Worm (Caenorhabditis elegans): Measurements from ENCODE around the gene K09C4.9.

K09C4.9 gene

DNA sequence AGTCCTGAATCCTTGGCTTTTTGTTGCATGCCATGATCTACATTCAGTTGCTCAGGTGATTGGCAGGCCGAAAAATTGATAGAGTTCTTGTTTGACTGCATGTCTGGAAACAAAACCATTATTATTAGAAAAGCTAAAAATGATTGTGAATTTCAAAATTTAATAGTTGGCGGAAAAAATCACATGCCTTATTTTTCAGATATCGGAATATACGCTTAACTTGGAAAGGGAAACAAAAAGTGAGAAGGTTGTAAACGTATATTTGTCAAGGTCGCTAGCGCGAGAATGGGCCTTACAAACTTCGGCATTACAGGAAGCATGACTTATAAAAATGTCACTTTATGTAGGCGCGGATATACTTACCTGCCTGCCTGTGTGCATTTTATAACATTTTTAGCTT is at the start of gene K09C4.9:
TSS of gene K09C4.9 (minus strand) at position 101 of the 400 bp plus-strand sequence.
- TF ChIP-seq dox-1 (GFP tag; IDR thresholded peaks at IDR 0.05) (no peak), lsl-1 (GFP tag; optimal IDR thresholded peaks at IDR 0.05) (no peak), pha-4 (tag; optimal IDR thresholded peaks at IDR 0.05) (no peak), fkh-3 (tag; optimal IDR thresholded peaks at IDR 0.05) (no peak), nhr-27 (tag; optimal IDR thresholded peaks at IDR 0.05) (no peak), nhr-80 (tag; optimal IDR thresholded peaks at IDR 0.05) (no peak), xnd-1 (tag; optimal IDR thresholded peaks at IDR 0.05) (no peak), attf-6 (GFP tag; IDR thresholded peaks at IDR 0.05) (no peak), Y53G8AR.9 (GFP tag; conservative IDR thresholded peaks at IDR 0.05) (no peak), lin-35 (GFP tag; optimal IDR thresholded peaks at IDR 0.05) (no peak), repo-1 (tag; optimal IDR thresholded peaks at IDR 0.05) (no peak), F23B12.7 (tag; optimal IDR thresholded peaks at IDR 0.05; ENCODE audit: insufficient read depth) (no peak), ztf-18 (tag; optimal IDR thresholded peaks at IDR 0.05) (no peak), B0019.2 (GFP tag; conservative IDR thresholded peaks at IDR 0.05) (no peak), snpc-4 (GFP tag; optimal IDR thresholded peaks at IDR 0.05) (no peak), snpc-4 (tag; optimal IDR thresholded peaks at IDR 0.05) (no peak), cebp-1 (GFP tag; IDR thresholded peaks at IDR 0.05) (no peak), cebp-1 (tag; optimal IDR thresholded peaks at IDR 0.05) (no peak)

DNA sequence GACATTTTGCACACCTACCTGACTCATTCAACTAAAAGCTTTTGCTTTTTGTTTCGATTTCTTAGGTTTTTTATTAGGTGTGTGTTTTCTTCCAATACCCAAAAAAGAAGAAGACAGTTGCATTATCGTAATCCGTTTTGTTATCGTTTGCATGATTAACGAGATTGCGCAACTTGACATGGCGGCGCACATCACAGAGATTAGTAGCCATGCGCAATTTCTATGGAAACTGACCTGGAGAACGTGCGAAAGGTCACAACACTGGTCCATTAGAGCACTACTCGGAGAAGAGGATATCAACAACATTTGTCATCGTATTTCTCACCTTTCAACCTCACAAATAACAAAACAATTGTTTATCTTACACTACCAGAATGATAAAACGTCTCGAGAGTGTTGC is 45.3 kb upstream of the K09C4.9 start:
- TF ChIP-seq dox-1 (GFP tag; IDR thresholded peaks at IDR 0.05) (no peak), F49E8.2 (tag; optimal IDR thresholded peaks at IDR 0.05; ENCODE audit: insufficient read depth) (no peak), gei-17 (GFP tag; optimal IDR thresholded peaks at IDR 0.05) (no peak), hlh-12 (tag; optimal IDR thresholded peaks at IDR 0.05) (no peak), madf-10 (tag; optimal IDR thresholded peaks at IDR 0.05) (no peak), attf-6 (GFP tag; IDR thresholded peaks at IDR 0.05) (no peak), sptf-2 (GFP tag; optimal IDR thresholded peaks at IDR 0.05) (no peak), fkh-3 (tag; optimal IDR thresholded peaks at IDR 0.05) (no peak), snpc-1.1 (tag; optimal IDR thresholded peaks at IDR 0.05; ENCODE audit: insufficient read depth) (no peak), tbp1 (GFP tag; optimal IDR thresholded peaks at IDR 0.05) (no peak), zfh-2 (GFP tag; conservative IDR thresholded peaks at IDR 0.05) (no peak), C06A6.2 (GFP tag; conservative IDR thresholded peaks at IDR 0.05) (no peak), ztf-6 (GFP tag; IDR thresholded peaks at IDR 0.05) (no peak)

DNA sequence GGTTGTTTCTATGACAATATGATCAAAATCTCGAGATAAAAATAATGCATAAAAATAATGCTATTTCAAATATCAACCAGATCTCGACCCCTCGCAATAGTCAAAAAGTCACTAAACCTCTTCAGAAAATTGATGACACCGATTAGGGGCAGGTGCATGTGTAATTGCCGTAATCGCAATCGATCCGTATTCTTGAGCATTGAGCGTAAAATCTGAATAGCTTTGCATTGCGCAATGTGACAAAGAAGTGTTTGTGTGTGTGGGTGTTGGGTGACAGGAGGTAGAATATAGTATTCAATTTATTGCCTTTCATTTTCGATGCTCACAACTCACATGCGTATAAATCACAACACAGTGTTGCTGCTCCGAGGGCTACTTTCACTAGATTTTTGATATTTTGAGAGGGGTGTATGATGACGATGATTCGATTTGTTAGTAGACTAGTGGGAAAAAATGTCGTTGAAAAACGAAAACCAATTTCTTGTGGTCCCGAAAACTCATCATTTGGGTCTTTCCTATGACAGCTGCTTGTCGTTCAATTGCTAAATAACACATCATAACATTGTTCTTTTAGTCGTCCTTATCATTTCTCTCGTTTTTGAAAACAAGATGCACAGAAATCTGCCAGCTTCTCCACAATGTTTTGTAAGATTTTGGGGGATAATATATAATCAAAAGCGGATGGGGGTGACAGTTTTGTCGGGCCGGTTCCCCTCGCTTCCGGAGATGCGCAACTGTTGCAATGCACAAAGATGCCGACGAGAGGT is 44.5 kb upstream of the K09C4.9 start:
- no peak for TF ChIP-seq ZK185.1 (tag; optimal IDR thresholded peaks at IDR 0.05; ENCODE audit: poor library complexity, severe bottlenecking)
- no peak for TF ChIP-seq B0035.1 (tag; optimal IDR thresholded peaks at IDR 0.05)
- no peak for TF ChIP-seq T07F8.4 (tag; optimal IDR thresholded peaks at IDR 0.05)
- no peak for TF ChIP-seq rec-8 (tag; optimal IDR thresholded peaks at IDR 0.05)
- TF ChIP-seq ceh-58 (GFP tag; IDR thresholded peaks at IDR 0.05): no peak
- no peak for TF ChIP-seq die-1 (tag; optimal IDR thresholded peaks at IDR 0.05)
